Worm (Caenorhabditis elegans) whole organism, late embryonic: ENCODE results near the gene nhr-103.

Source experiments
- F13H6.1 ChIP-seq: sonication (generic microtip); optimal IDR thresholded peaks from 2 replicates; lab custom pipeline; 2016; ENCODE audit warnings: missing genetic modification characterization, missing compliant biosample characterization
- ama-1 ChIP-seq: fragments of 150-350 bp; optimal IDR thresholded peaks from 2 replicates; lab custom pipeline; 2014
- ceh-48 ChIP-seq: sonication (generic microtip); optimal IDR thresholded peaks from 2 replicates; lab custom pipeline; 2016; ENCODE audit warnings: missing genetic modification characterization, inconsistent platforms, missing compliant biosample characterization
- dmd-4 ChIP-seq: sonication (generic microtip); optimal IDR thresholded peaks from 2 replicates; lab custom pipeline; 2016; ENCODE audit warnings: borderline replicate concordance, missing genetic modification characterization, missing compliant biosample characterization
- nfya-1 ChIP-seq: sonication (generic microtip); optimal IDR thresholded peaks from 2 replicates; lab custom pipeline; 2017; ENCODE audit warnings: missing genetic modification characterization, mild to moderate bottlenecking, missing compliant biosample characterization, antibody characterized with exemption, moderate library complexity
- nhr-11 ChIP-seq: fragments of 150-350 bp; optimal IDR thresholded peaks from 2 replicates; lab custom pipeline; 2014; ENCODE audit warnings: missing biosample characterization, missing genetic modification characterization
- nhr-232 ChIP-seq: sonication (generic microtip); optimal IDR thresholded peaks from 2 replicates; lab custom pipeline; 2016; ENCODE audit warnings: missing genetic modification characterization, missing compliant biosample characterization
- pag-3 ChIP-seq: sonication (generic microtip); optimal IDR thresholded peaks from 2 replicates; lab custom pipeline; 2016; ENCODE audit warnings: missing compliant biosample characterization, missing genetic modification characterization, borderline replicate concordance
- pha-2 ChIP-seq: sonication (generic microtip); optimal IDR thresholded peaks from 2 replicates; lab custom pipeline; 2017; ENCODE audit warnings: mild to moderate bottlenecking, missing genetic modification characterization, missing compliant biosample characterization
- pha-4 ChIP-seq: fragments of 150-350 bp; optimal IDR thresholded peaks from 2 replicates; lab custom pipeline; 2018; ENCODE audit warnings: missing biosample characterization, missing genetic modification reagents, missing genetic modification characterization
- rnt-1 ChIP-seq: sonication (generic microtip); optimal IDR thresholded peaks from 2 replicates; lab custom pipeline; 2016; ENCODE audit warnings: missing genetic modification characterization, missing compliant biosample characterization
- tbx-2 ChIP-seq: sonication (generic microtip); optimal IDR thresholded peaks from 2 replicates; lab custom pipeline; 2016; ENCODE audit warnings: missing genetic modification characterization, missing compliant biosample characterization

DNA sequence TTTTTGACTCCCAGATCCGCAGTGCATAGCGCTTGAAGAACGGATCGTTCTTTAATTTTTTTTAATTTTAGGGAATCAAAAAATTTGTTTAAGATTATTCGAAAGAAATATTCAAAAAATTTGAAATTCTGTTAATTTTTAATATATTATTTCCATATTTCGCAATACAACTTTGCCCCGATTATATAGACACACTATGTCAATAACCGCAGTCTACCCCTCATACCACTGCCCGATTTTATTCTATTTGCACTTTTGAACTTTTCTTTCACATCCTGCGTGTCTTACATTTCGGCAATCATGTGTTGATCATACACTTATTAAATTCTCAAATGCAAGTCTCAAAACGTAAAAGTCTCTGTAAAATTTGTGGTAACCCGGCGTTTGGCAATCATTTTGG lies 6.4 kb upstream of the nhr-103 start, which contains the start of gene nhr-56:
- TF ChIP-seq ceh-48 (tag; lab: Kevin White, UChicago): no peak
- no peak for TF ChIP-seq ama-1 (lab: Kevin White, UChicago)
- TF ChIP-seq nfya-1 (tag; lab: Kevin White, UChicago): no peak
- TF ChIP-seq nhr-232 (tag; lab: Kevin White, UChicago): no peak
- TF ChIP-seq pag-3 (tag; lab: Kevin White, UChicago): no peak
- TF ChIP-seq dmd-4: no peak
- TF ChIP-seq pha-2: no peak
- no peak for TF ChIP-seq nhr-11 (tag; lab: Kevin White, UChicago)
- TF ChIP-seq F13H6.1 (tag; lab: Kevin White, UChicago): no peak
- TF ChIP-seq tbx-2 (tag; lab: Kevin White, UChicago): no peak
- TF ChIP-seq pha-4: no peak
- no peak for TF ChIP-seq rnt-1
